Fruit fly (Drosophila melanogaster) S2 (cell line): ENCODE measurements around the gene Prosbeta4.

Source experiments
- CG8478 ChIP-seq: fragments of >200 bp; optimal IDR thresholded peaks from 2 replicates; lab custom pipeline; 2018
- CTCF ChIP-seq, 2 experiments: fragments of >200 bp; optimal IDR thresholded peaks; 2 replicates each; lab custom pipeline; 2018

Gene Prosbeta4

dm6 chr2L:16727578-16728023, 4.3 kb downstream of the Prosbeta4 start, which contains the start of gene VhaSFD:
Gene VhaSFD, minus strand, starts transcription at chr2L:16727826.
- TF ChIP-seq CG8478 (lab: Kevin White, UChicago) (no peak), CTCF (optimal IDR thresholded peaks at IDR 0.05; lab: Kevin White, UChicago) (no peak)

dm6 chr2L:16722596-16722995, 9.3 kb downstream of the Prosbeta4 start:
- TF ChIP-seq CG8478 (lab: Kevin White, UChicago) (no peak), CTCF (optimal IDR thresholded peaks at IDR 0.05; lab: Kevin White, UChicago) (no peak)

dm6 chr2L:16720707-16721700, 10.9 kb downstream of the Prosbeta4 start:
- TF ChIP-seq CG8478 (lab: Kevin White, UChicago), result no peak
- TF ChIP-seq CTCF (optimal IDR thresholded peaks at IDR 0.05; lab: Kevin White, UChicago), result no peak

- TF ChIP-seq CG8478 (lab: Kevin White, UChicago), result no peak
- TF ChIP-seq CTCF (optimal IDR thresholded peaks at IDR 0.05; lab: Kevin White, UChicago), result no peak
These were observed 12.1 kb downstream of the Prosbeta4 start, which contains the start of gene Cyt-c-p for dm6 chr2L:16719643-16720515. Gene Cyt-c-p, plus strand, starts transcription at chr2L:16719932.

- TF ChIP-seq CG8478 (lab: Kevin White, UChicago), result no peak
- no peak for TF ChIP-seq CTCF (optimal IDR thresholded peaks at IDR 0.05; lab: Kevin White, UChicago)
These were observed 13.3 kb downstream of the Prosbeta4 start for dm6 chr2L:16718446-16719173.

dm6 chr2L:16716771-16717170, 15.2 kb downstream of the Prosbeta4 start:
- TF ChIP-seq CTCF (optimal IDR thresholded peaks at IDR 0.05; lab: Kevin White, UChicago) (no peak), CG8478 (lab: Kevin White, UChicago) (no peak)

dm6 chr2L:16715841-16716701, 15.9 kb downstream of the Prosbeta4 start, which contains the start of the genes Cyt-c-d and CG31808:
Gene Cyt-c-d, plus strand, starts transcription at chr2L:16715891.
Gene CG31808, minus strand, starts transcription at chr2L:16716195.
- TF ChIP-seq CTCF (optimal IDR thresholded peaks at IDR 0.05; lab: Kevin White, UChicago) (no peak), CG8478 (lab: Kevin White, UChicago) (no peak)

dm6 chr2L:16715133-16715833, 16.6 kb downstream of the Prosbeta4 start:
- TF ChIP-seq CTCF (optimal IDR thresholded peaks at IDR 0.05; lab: Kevin White, UChicago), result no peak
- TF ChIP-seq CG8478 (lab: Kevin White, UChicago), result no peak

- no peak for TF ChIP-seq CG8478 (lab: Kevin White, UChicago)
- no peak for TF ChIP-seq CTCF (optimal IDR thresholded peaks at IDR 0.05; lab: Kevin White, UChicago)
These were observed 18.0 kb downstream of the Prosbeta4 start for dm6 chr2L:16713929-16714328.

- TF ChIP-seq CTCF (optimal IDR thresholded peaks at IDR 0.05; lab: Kevin White, UChicago), result no peak
- no peak for TF ChIP-seq CG8478 (lab: Kevin White, UChicago)
These were observed 20.0 kb downstream of the Prosbeta4 start for dm6 chr2L:16711891-16712290.

dm6 chr2L:16710677-16711076, 21.3 kb downstream of the Prosbeta4 start:
- no peak for TF ChIP-seq CG8478 (lab: Kevin White, UChicago)
- TF ChIP-seq CTCF (optimal IDR thresholded peaks at IDR 0.05; lab: Kevin White, UChicago), result no peak

- no peak for TF ChIP-seq CG8478 (lab: Kevin White, UChicago)
- TF ChIP-seq CTCF (optimal IDR thresholded peaks at IDR 0.05; lab: Kevin White, UChicago), result no peak
These were observed 21.7 kb downstream of the Prosbeta4 start for dm6 chr2L:16710234-16710633.
